Worm (Caenorhabditis elegans): Measurements from ENCODE around the gene clec-175.

DNA sequence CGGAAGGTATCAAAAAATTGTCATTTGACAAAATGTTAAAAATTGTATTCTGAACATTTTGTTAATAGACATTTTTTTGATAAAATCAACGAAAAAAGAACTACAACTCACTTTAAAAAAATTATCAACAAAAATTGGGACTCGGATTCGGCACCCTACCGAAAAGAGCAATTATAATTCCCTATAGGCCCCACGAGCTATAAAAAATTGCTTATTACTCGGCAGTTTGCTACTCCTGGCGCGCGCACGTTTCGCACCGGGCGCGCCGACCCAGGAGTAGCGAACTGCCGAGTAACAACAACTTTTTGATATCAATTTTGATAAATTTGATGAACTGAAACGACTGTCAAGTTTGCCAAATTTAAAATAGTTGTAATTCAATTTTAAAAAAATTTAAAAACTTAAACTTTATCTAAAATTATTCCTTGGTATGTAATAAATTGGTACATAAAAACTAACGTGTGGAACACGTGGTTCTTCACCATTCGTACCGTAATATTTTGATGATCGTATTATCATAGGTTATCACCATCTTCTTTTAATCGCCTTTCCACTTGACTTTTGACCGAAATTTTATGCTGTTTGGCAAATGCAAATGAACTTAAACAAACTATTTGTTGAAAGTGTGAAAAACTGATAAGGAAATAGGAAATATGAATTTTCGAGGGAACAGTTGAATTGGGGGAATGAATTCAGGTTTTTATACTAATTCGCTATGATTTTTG is 53.4 kb downstream of the clec-175 start:
- TF ChIP-seq flt-1 (GFP tag; IDR thresholded peaks at IDR 0.05) (no peak), ama-1 (optimal IDR thresholded peaks at IDR 0.05) (no peak), ets-7 (tag; optimal IDR thresholded peaks at IDR 0.05) (no peak), sea-1 (GFP tag; conservative IDR thresholded peaks at IDR 0.05) (no peak), tra-4 (tag; optimal IDR thresholded peaks at IDR 0.05) (no peak), aly-1 (tag; optimal IDR thresholded peaks at IDR 0.05) (no peak), F13C5.2 (tag; optimal IDR thresholded peaks at IDR 0.05) (no peak), tbx-11 (GFP tag; IDR thresholded peaks at IDR 0.05) (no peak), scrt-1 (GFP tag; IDR thresholded peaks at IDR 0.05) (no peak), hnd-1 (tag; optimal IDR thresholded peaks at IDR 0.05) (no peak), ceh-13 (GFP tag; optimal IDR thresholded peaks at IDR 0.05) (no peak), pes-1 (GFP tag; IDR thresholded peaks at IDR 0.05) (no peak), hmg-4 (GFP tag; optimal IDR thresholded peaks at IDR 0.05) (no peak)

Measured in whole organism, early embryonic.